Worm (Caenorhabditis elegans) whole organism, dauer: ENCODE results near the gene btb-5.
"Not testable (repeated sequence)": the region's sequence is repeated elsewhere in the genome, so short reads cannot be mapped to it uniquely, and the experiment has no call there.

Source experiments
- unc-62 ChIP-seq: sonication (generic microtip); optimal IDR thresholded peaks from 2 replicates; lab custom pipeline; 2017; ENCODE audit warnings: missing biosample characterization, missing genetic modification reagents, missing genetic modification characterization

Gene btb-5

ce11 chrIII:61045-61444 is at the start of gene btb-5:
Gene btb-5 (minus strand): TSS chrIII:61145.
- no peak for TF ChIP-seq unc-62

- not testable (repeated sequence) for TF ChIP-seq unc-62
Observed at ce11 chrIII:98822-99221, 37.9 kb upstream of the btb-5 start, which contains the start of gene C29F9.9. Gene C29F9.9 (minus strand): TSS chrIII:98922.

ce11 chrIII:97018-97417 is 36.1 kb upstream of the btb-5 start, which contains the start of gene C29F9.8:
Gene C29F9.8 (minus strand): TSS chrIII:97118.
- not testable (repeated sequence) for TF ChIP-seq unc-62

ce11 chrIII:96196-96595 is 35.3 kb upstream of the btb-5 start:
- TF ChIP-seq unc-62, result no peak

ce11 chrIII:94759-95330 is 33.9 kb upstream of the btb-5 start, which contains the start of gene pat-4:
Gene pat-4 (minus strand): TSS chrIII:94809.
- no peak for TF ChIP-seq unc-62

ce11 chrIII:92247-92646 is 31.3 kb upstream of the btb-5 start:
- TF ChIP-seq unc-62, result no peak

- no peak for TF ChIP-seq unc-62
Observed at ce11 chrIII:89155-89554, 28.2 kb upstream of the btb-5 start.

- TF ChIP-seq unc-62, result no peak
Observed at ce11 chrIII:87183-87582, 26.2 kb upstream of the btb-5 start, which contains the start of the genes F54C4.4 and mrpl-40. Gene F54C4.4 (minus strand): TSS chrIII:87381. Gene mrpl-40 (plus strand): TSS chrIII:87559.

ce11 chrIII:86316-86715 is 25.4 kb upstream of the btb-5 start, which contains the start of gene attf-3:
Gene attf-3 (minus strand): TSS chrIII:86384.
- TF ChIP-seq unc-62, result no peak

ce11 chrIII:84372-84771 is 23.4 kb upstream of the btb-5 start:
- TF ChIP-seq unc-62, result no peak

- TF ChIP-seq unc-62, result no peak
Observed at ce11 chrIII:72078-72477, 11.1 kb upstream of the btb-5 start.

ce11 chrIII:69652-70051 is 8.7 kb upstream of the btb-5 start, which contains the start of gene spt-4:
Gene spt-4 (minus strand): TSS chrIII:69752.
- no peak for TF ChIP-seq unc-62

ce11 chrIII:67025-67424 is 6.1 kb upstream of the btb-5 start:
- TF ChIP-seq unc-62, result no peak

- no peak for TF ChIP-seq unc-62
Observed at ce11 chrIII:66160-66559, 5.2 kb upstream of the btb-5 start, which contains the start of gene pck-1. Gene pck-1 (minus strand): TSS chrIII:66260.

- no peak for TF ChIP-seq unc-62
Observed at ce11 chrIII:65626-65937, 4.6 kb upstream of the btb-5 start.

- TF ChIP-seq unc-62, result no peak
Observed at ce11 chrIII:64747-65625, 4.0 kb upstream of the btb-5 start.

- TF ChIP-seq unc-62, result no peak
Observed at ce11 chrIII:63584-64316, 2.8 kb upstream of the btb-5 start.
